Worm (Caenorhabditis elegans) whole organism, early embryonic: ENCODE measurements around the gene C16A11.2.

ENCODE experiments used
- B0310.2 ChIP-seq: sonication (generic microtip); optimal IDR thresholded peaks from 2 replicates; lab custom pipeline; 2016; ENCODE audit warnings: mild to moderate bottlenecking, missing genetic modification characterization, missing compliant biosample characterization
- ama-1 ChIP-seq: fragments of 150-350 bp; optimal IDR thresholded peaks from 2 replicates; lab custom pipeline; 2014
- hmg-4 ChIP-seq: fragments of 200-800 bp; sonication (Bioruptor generic); optimal IDR thresholded peaks from 2 replicates; lab custom pipeline; 2018; ENCODE audit warnings: mild to moderate bottlenecking, missing genetic modification characterization, missing compliant biosample characterization
- pes-1 ChIP-seq: fragments of 200-800 bp; sonication (Bioruptor generic); IDR thresholded peaks from 2 replicates; pipeline ENCODE4 v1.3.6; 2022; ENCODE audit warnings: missing genetic modification reagents, missing genetic modification characterization, missing compliant biosample characterization
- scrt-1 ChIP-seq: fragments of 200-800 bp; sonication (Bioruptor generic); IDR thresholded peaks from 2 replicates; pipeline ENCODE4 v1.3.6; 2022; ENCODE audit warnings: missing genetic modification characterization, missing compliant biosample characterization
- sea-1 ChIP-seq: fragments of 200-800 bp; sonication (Bioruptor generic); conservative IDR thresholded peaks from 2 replicates; pipeline ENCODE4 v1.3.6; 2022; ENCODE audit warnings: missing genetic modification characterization, missing compliant biosample characterization
- tbx-11 ChIP-seq: fragments of 200-800 bp; sonication (Bioruptor generic); IDR thresholded peaks from 2 replicates; pipeline ENCODE4 v1.3.6; 2022; ENCODE audit warnings: missing genetic modification characterization, missing compliant biosample characterization

DNA sequence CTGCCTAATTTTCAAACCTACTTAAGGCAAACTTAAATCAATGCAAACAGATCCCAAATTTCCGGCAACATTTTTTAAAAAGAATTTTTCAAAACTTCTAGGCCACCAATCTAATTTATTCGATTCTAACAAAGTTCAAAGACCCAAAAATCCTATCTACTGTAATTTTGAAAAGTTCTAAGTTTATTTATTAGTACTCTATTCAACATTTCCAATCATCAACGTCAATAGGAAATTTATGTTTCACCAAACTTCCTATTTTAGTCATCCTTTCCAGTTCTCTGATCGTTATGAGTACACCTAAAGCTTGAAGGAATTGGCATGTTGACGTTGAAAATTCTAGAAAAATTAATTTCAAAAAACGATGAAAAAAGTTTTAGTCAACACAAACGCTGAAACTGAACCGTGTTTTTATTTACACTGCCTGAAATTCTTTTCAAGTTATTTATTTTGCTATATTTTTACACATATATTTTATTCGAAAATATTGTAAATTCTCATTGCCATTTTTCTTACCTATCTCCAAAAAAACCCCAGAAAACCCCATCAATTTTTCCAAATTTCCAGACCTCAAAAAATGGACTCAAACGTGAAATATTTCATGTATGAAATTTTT is 37.7 kb downstream of the C16A11.2 start, which contains the start of gene npr-42:
- TF ChIP-seq tbx-11 (GFP tag; lab: Robert Waterston, UW) (no peak), ama-1 (no peak), B0310.2 (tag; lab: Kevin White, UChicago) (no peak), scrt-1 (no peak), sea-1 (no peak), hmg-4 (GFP tag; lab: Kevin White, UChicago) (no peak), pes-1 (GFP tag; lab: Robert Waterston, UW) (no peak)
